Worm (Caenorhabditis elegans) whole organism, midembryonic: ENCODE results near the gene C16C8.7.

Source experiments
- ref-1 ChIP-seq: fragments of 200-800 bp; sonication (Bioruptor generic); conservative IDR thresholded peaks from 2 replicates; pipeline ENCODE4 v1.3.6; 2022; ENCODE audit warnings: missing genetic modification reagents, missing genetic modification characterization, missing compliant biosample characterization
- tab-1 ChIP-seq: fragments of 200-800 bp; sonication (Bioruptor generic); IDR thresholded peaks from 2 replicates; pipeline ENCODE4 v1.3.6; 2022; ENCODE audit warnings: missing genetic modification characterization, missing compliant biosample characterization

DNA sequence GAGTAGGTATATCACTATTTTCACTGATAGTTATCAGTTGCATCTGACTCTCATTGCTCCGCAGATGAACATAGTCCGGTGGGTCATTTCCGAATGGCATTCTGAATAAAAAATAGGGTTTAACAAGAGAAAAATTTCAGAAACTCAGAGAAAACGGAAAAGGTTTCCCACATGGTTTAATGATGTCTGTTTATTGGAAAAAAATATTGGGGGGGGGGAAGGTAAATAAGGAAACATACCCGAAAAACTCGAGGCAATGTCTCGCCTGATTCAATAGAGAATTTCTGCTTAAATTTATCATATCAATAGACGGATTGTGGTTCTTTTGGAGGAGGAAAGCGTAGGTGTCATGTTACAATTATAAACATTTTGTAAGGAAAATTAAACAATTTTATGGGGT is 34.5 kb downstream of the C16C8.7 start, which contains the start of gene nep-11:
- TF ChIP-seq ref-1 (GFP tag; lab: Robert Waterston, UW) (no peak), tab-1 (GFP tag; lab: Robert Waterston, UW) (no peak)
